Worm (Caenorhabditis elegans) whole organism, dauer: Measurements from ENCODE around the gene pqn-63.

Experiments used
- unc-62 ChIP-seq: sonication (generic microtip); optimal IDR thresholded peaks from 2 replicates; lab custom pipeline; 2017; ENCODE audit warnings: missing biosample characterization, missing genetic modification reagents, missing genetic modification characterization

pqn-63 gene

ce11 chrV:9619850-9620249 lies 4.0 kb downstream of the pqn-63 start, which contains the start of gene idpc-6:
Gene idpc-6 (plus strand): TSS chrV:9620150.
- no peak for TF ChIP-seq unc-62

ce11 chrV:9620417-9620816 lies 4.6 kb downstream of the pqn-63 start:
- no peak for TF ChIP-seq unc-62

ce11 chrV:9621437-9621836 lies 5.6 kb downstream of the pqn-63 start:
- no peak for TF ChIP-seq unc-62

ce11 chrV:9622834-9623233 lies 7.0 kb downstream of the pqn-63 start, which contains the start of gene idpc-5:
Gene idpc-5 (minus strand): TSS chrV:9622934.
- TF ChIP-seq unc-62, result no peak

ce11 chrV:9625122-9625521 lies 9.3 kb downstream of the pqn-63 start, which contains the start of gene idpc-4:
Gene idpc-4 (plus strand): TSS chrV:9625422.
- no peak for TF ChIP-seq unc-62

ce11 chrV:9625604-9626446 lies 10.0 kb downstream of the pqn-63 start, which contains the start of gene T06E4.7:
Gene T06E4.7 (plus strand): TSS chrV:9626396.
- TF ChIP-seq unc-62, result no peak

ce11 chrV:9628603-9629002 lies 12.8 kb downstream of the pqn-63 start:
- no peak for TF ChIP-seq unc-62

- TF ChIP-seq unc-62, result no peak
These were observed 13.3 kb downstream of the pqn-63 start, which contains the start of gene idpc-3 for ce11 chrV:9629114-9629513. Gene idpc-3 (minus strand): TSS chrV:9629214.

- TF ChIP-seq unc-62, result no peak
These were observed 13.8 kb downstream of the pqn-63 start, which contains the start of gene col-146 for ce11 chrV:9629643-9630042. Gene col-146 (plus strand): TSS chrV:9629943.

- TF ChIP-seq unc-62, result no peak
These were observed 14.7 kb downstream of the pqn-63 start for ce11 chrV:9630542-9630941.

- TF ChIP-seq unc-62, result no peak
These were observed 15.1 kb downstream of the pqn-63 start, which contains the start of gene T06E4.5 for ce11 chrV:9630944-9631343. Gene T06E4.5 (plus strand): TSS chrV:9631244.

ce11 chrV:9632348-9632747 lies 16.5 kb downstream of the pqn-63 start:
- no peak for TF ChIP-seq unc-62

ce11 chrV:9633313-9633712 lies 17.5 kb downstream of the pqn-63 start, which contains the start of gene col-147:
Gene col-147 (minus strand): TSS chrV:9633338.
- no peak for TF ChIP-seq unc-62

ce11 chrV:9645507-9645906 lies 29.7 kb downstream of the pqn-63 start, which contains the start of the genes atl-1 and hcp-2:
Gene atl-1 (minus strand): TSS chrV:9645595.
Gene hcp-2 (plus strand): TSS chrV:9645859.
- TF ChIP-seq unc-62, result no peak

ce11 chrV:9651294-9651693 lies 35.5 kb downstream of the pqn-63 start, which contains the start of gene T06E4.21:
Gene T06E4.21 (plus strand): TSS chrV:9651594.
- no peak for TF ChIP-seq unc-62

ce11 chrV:9654154-9654805 lies 38.4 kb downstream of the pqn-63 start, which contains the start of gene cyp-29A4:
Gene cyp-29A4 (plus strand): TSS chrV:9654755.
- no peak for TF ChIP-seq unc-62

- TF ChIP-seq unc-62, result no peak
These were observed 45.7 kb downstream of the pqn-63 start, which contains the start of gene pitr-4 for ce11 chrV:9661514-9661913. Gene pitr-4 (minus strand): TSS chrV:9661614.
